Fruit fly (Drosophila melanogaster) whole organism, pupa: ENCODE measurements around the gene CG42537.
A peak's percentile ranks its signal among the peaks of the same experiment; 100 is the strongest.

Experiments
- CG10348 ChIP-seq: fragments of 200-800 bp; sonication (Bioruptor generic); IDR thresholded peaks from 2 replicates; pipeline ENCODE4 v1.3.6; 2022; ENCODE audit warnings: missing biosample characterization, missing genetic modification characterization
- CG12605 ChIP-seq: fragments of 200-800 bp; sonication (Bioruptor generic); IDR thresholded peaks from 2 replicates; pipeline ENCODE4 v1.3.6; 2022; ENCODE audit warnings: missing biosample characterization, missing genetic modification characterization
- CG13204 ChIP-seq: fragments of 200-800 bp; sonication (Bioruptor generic); optimal IDR thresholded peaks from 2 replicates; lab custom pipeline; 2018; ENCODE audit warnings: missing biosample characterization, mild to moderate bottlenecking, missing genetic modification characterization, moderate library complexity
- CG14655 ChIP-seq: fragments of 200-800 bp; sonication (Bioruptor generic); optimal IDR thresholded peaks from 3 replicates; lab custom pipeline; 2017; ENCODE audit warnings: mild to moderate bottlenecking, missing biosample characterization, missing genetic modification reagents, missing genetic modification characterization
- CG15710 ChIP-seq: fragments of 200-800 bp; sonication (Bioruptor generic); optimal IDR thresholded peaks from 2 replicates; lab custom pipeline; 2018; ENCODE audit warnings: missing biosample characterization, mild to moderate bottlenecking, missing genetic modification characterization, moderate library complexity
- CG17806 ChIP-seq: fragments of 200-800 bp; sonication (Bioruptor generic); optimal IDR thresholded peaks from 2 replicates; lab custom pipeline; 2018; ENCODE audit warnings: missing biosample characterization, mild to moderate bottlenecking, missing genetic modification characterization, moderate library complexity
- CG32121 ChIP-seq: fragments of 200-800 bp; sonication (Bioruptor generic); IDR thresholded peaks from 2 replicates; pipeline ENCODE4 v1.3.6; 2022; ENCODE audit warnings: missing biosample characterization, missing genetic modification characterization
- CG34367 ChIP-seq: fragments of 200-800 bp; sonication (Bioruptor generic); optimal IDR thresholded peaks from 2 replicates; lab custom pipeline; 2018; ENCODE audit warnings: missing biosample characterization, mild to moderate bottlenecking, missing genetic modification characterization
- CG4496 ChIP-seq: fragments of 200-800 bp; sonication (Bioruptor generic); IDR thresholded peaks from 3 replicates; pipeline ENCODE4 v1.3.6; 2022; ENCODE audit warnings: missing biosample characterization, missing genetic modification characterization
- CG8159 ChIP-seq: fragments of 200-800 bp; sonication (Bioruptor generic); optimal IDR thresholded peaks from 3 replicates; lab custom pipeline; 2018; ENCODE audit warnings: missing biosample characterization, mild to moderate bottlenecking, missing genetic modification characterization, moderate library complexity
- CG8301 ChIP-seq: fragments of 200-800 bp; sonication (Bioruptor generic); optimal IDR thresholded peaks from 2 replicates; lab custom pipeline; 2018; ENCODE audit warnings: missing biosample characterization, mild to moderate bottlenecking, missing genetic modification characterization
- CG9948 ChIP-seq: fragments of 200-800 bp; sonication (Bioruptor generic); optimal IDR thresholded peaks from 2 replicates; lab custom pipeline; 2018; ENCODE audit warnings: missing biosample characterization, mild to moderate bottlenecking, missing genetic modification characterization, moderate library complexity
- D1 ChIP-seq: fragments of 200-800 bp; sonication (Bioruptor generic); optimal IDR thresholded peaks from 2 replicates; lab custom pipeline; 2018; ENCODE audit warnings: missing biosample characterization, mild to moderate bottlenecking, missing genetic modification characterization, moderate library complexity
- EcR ChIP-seq: fragments of 200-800 bp; sonication (Bioruptor generic); optimal IDR thresholded peaks from 3 replicates; lab custom pipeline; 2019; ENCODE audit warnings: missing biosample characterization, missing genetic modification characterization, mild to moderate bottlenecking, moderate library complexity, missing genetic modification reagents
- Ets98B ChIP-seq: fragments of 200-800 bp; sonication (Bioruptor generic); IDR thresholded peaks from 2 replicates; pipeline ENCODE4 v1.3.6; 2022; ENCODE audit warnings: missing biosample characterization, missing genetic modification characterization
- Pif1A ChIP-seq: fragments of 200-800 bp; sonication (Bioruptor generic); optimal IDR thresholded peaks from 3 replicates; lab custom pipeline; 2016; ENCODE audit warnings: missing biosample characterization, missing genetic modification characterization
- Pif1B ChIP-seq: fragments of 200-800 bp; sonication (Bioruptor generic); optimal IDR thresholded peaks from 3 replicates; lab custom pipeline; 2016; ENCODE audit warnings: missing biosample characterization, missing genetic modification characterization
- Snoo ChIP-seq: fragments of 200-800 bp; sonication (Bioruptor generic); optimal IDR thresholded peaks from 3 replicates; lab custom pipeline; 2017; ENCODE audit warnings: missing biosample characterization, mild to moderate bottlenecking, missing genetic modification characterization, inconsistent platforms
- fd96Ca ChIP-seq: fragments of 200-800 bp; sonication (Bioruptor generic); IDR thresholded peaks from 3 replicates; pipeline ENCODE4 v1.3.6; 2022; ENCODE audit warnings: missing biosample characterization, missing genetic modification characterization
- gl ChIP-seq: fragments of 200-800 bp; sonication (Bioruptor generic); optimal IDR thresholded peaks from 2 replicates; lab custom pipeline; 2018; ENCODE audit warnings: missing biosample characterization, mild to moderate bottlenecking, missing genetic modification characterization
- rn ChIP-seq: fragments of 200-800 bp; sonication (Bioruptor generic); IDR thresholded peaks from 2 replicates; pipeline ENCODE4 v1.3.6; 2022; ENCODE audit warnings: missing biosample characterization, missing genetic modification characterization

CG42537 gene

dm6 chr3R:6400710-6401521 lies 23.3 kb downstream of the CG42537 start:
- TF ChIP-seq CG15710 (tag; lab: Kevin White, UChicago) (no peak), EcR (GFP tag; lab: Kevin White, UChicago) (peak; percentile 8)

dm6 chr3R:6401522-6401844 lies 23.9 kb downstream of the CG42537 start:
- TF ChIP-seq CG14655 (GFP tag; lab: Kevin White, UChicago) (peak; percentile 23), EcR (GFP tag; lab: Kevin White, UChicago) (no peak), Snoo (tag; lab: Kevin White, UChicago) (peak; percentile 4)

dm6 chr3R:6402522-6403171 lies 25.1 kb downstream of the CG42537 start:
- TF ChIP-seq Snoo (tag; lab: Kevin White, UChicago) (peak; percentile 31), gl (tag; lab: Kevin White, UChicago) (peak; percentile 2), CG8301 (tag; lab: Kevin White, UChicago) (no peak), D1 (no peak), EcR (GFP tag; lab: Kevin White, UChicago) (peak; percentile 20), Pif1B (no peak), CG13204 (peak; percentile 40), CG8159 (tag; lab: Kevin White, UChicago) (peak; percentile 10), CG12605 (GFP tag; lab: Robert Waterston, UW) (peak; percentile 65), CG9948 (no peak), rn (no peak), CG4496 (GFP tag; lab: Robert Waterston, UW) (0 out of 3 replicates have a peak, but pooled peaks have one; percentile 23)
- TF ChIP-seq, all 21 proteins: peak for 7

- TF ChIP-seq CG9948 = no peak
- no peak for TF ChIP-seq Ets98B (GFP tag; lab: Robert Waterston, UW)
- TF ChIP-seq CG14655 (GFP tag; lab: Kevin White, UChicago) = no peak
- no peak for TF ChIP-seq CG17806 (tag; lab: Kevin White, UChicago)
- no peak for TF ChIP-seq CG15710 (tag; lab: Kevin White, UChicago)
- TF ChIP-seq fd96Ca = no peak
- no peak for TF ChIP-seq gl (tag; lab: Kevin White, UChicago)
- TF ChIP-seq CG13204 = no peak
- TF ChIP-seq D1 = no peak
- no peak for TF ChIP-seq EcR (GFP tag; lab: Kevin White, UChicago)
These were observed 26.1 kb downstream of the CG42537 start for dm6 chr3R:6403674-6404073.

dm6 chr3R:6404174-6404573 lies 26.6 kb downstream of the CG42537 start:
- TF ChIP-seq gl (tag; lab: Kevin White, UChicago) = no peak
- TF ChIP-seq CG17806 (tag; lab: Kevin White, UChicago) = peak; percentile 71
- no peak for TF ChIP-seq CG10348 (GFP tag; lab: Robert Waterston, UW)
- no peak for TF ChIP-seq CG13204
- TF ChIP-seq EcR (GFP tag; lab: Kevin White, UChicago) = no peak
- peak; percentile 89 for TF ChIP-seq Ets98B (GFP tag; lab: Robert Waterston, UW)
- peak; percentile 80 for TF ChIP-seq CG14655 (GFP tag; lab: Kevin White, UChicago)
- peak; percentile 74; the same call in 1 of the 3 replicates for TF ChIP-seq fd96Ca
- TF ChIP-seq CG12605 (GFP tag; lab: Robert Waterston, UW) = no peak; the same call in none of the 2 replicates
- peak; percentile 80 for TF ChIP-seq Pif1A (GFP tag; lab: Kevin White, UChicago)
- peak; percentile 88; the same call in 1 of the 2 replicates for TF ChIP-seq CG32121 (GFP tag; lab: Robert Waterston, UW)
- TF ChIP-seq CG4496 (GFP tag; lab: Robert Waterston, UW) = peak; percentile 88
- TF ChIP-seq CG8301 (tag; lab: Kevin White, UChicago) = peak; percentile 79
- TF ChIP-seq Pif1B = peak; percentile 69
- peak; percentile 63; the same call in 1 of the 2 replicates for TF ChIP-seq rn
- peak; percentile 59 for TF ChIP-seq CG15710 (tag; lab: Kevin White, UChicago)
- TF ChIP-seq CG34367 = peak; percentile 48
- peak; percentile 28 for TF ChIP-seq D1
- peak; percentile 61 for TF ChIP-seq CG8159 (tag; lab: Kevin White, UChicago)
- TF ChIP-seq CG9948 = peak; percentile 71
- peak; percentile 58 for TF ChIP-seq Snoo (tag; lab: Kevin White, UChicago)

dm6 chr3R:6405239-6405638 lies 27.6 kb downstream of the CG42537 start:
- TF ChIP-seq CG13204 (peak; percentile 43), CG8301 (tag; lab: Kevin White, UChicago) (no peak)
- TF ChIP-seq, all 21 proteins: peak for 1
